Worm (Caenorhabditis elegans): ENCODE data around the gene gpa-9.

The gpa-9 gene

DNA sequence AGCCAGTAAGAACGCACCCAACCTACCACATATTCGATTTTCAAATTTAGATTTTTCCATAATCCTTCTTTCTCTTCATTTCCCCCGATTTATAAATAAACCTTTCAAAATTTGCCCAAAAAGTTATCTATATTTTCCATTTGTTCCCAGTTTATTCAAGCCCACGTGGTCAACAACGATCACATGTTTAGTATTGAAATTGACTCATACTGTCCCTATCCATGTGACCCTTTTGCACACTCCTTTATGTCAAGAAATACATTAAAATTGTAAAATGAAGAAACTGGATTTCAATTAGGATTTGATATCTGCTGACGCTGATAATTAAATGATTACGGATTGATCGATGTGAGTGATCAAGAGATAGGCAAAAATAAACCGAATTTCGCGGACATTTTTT, 13.9 kb downstream of the gpa-9 start (continued):
- TF ChIP-seq spr-3 (GFP tag; optimal IDR thresholded peaks at IDR 0.05) (no peak), mdl-1 (tag; optimal IDR thresholded peaks at IDR 0.05) (peak; percentile 58 to 85), tag-97 (GFP tag; IDR thresholded peaks at IDR 0.05) (no peak), hlh-30 (tag; optimal IDR thresholded peaks at IDR 0.05; ENCODE audit: insufficient read depth) (peak; percentile 86)

- TF ChIP-seq tag-97 (GFP tag; IDR thresholded peaks at IDR 0.05) (no peak), pqm-1 (tag; optimal IDR thresholded peaks at IDR 0.05) (no peak), lin-39 (tag; optimal IDR thresholded peaks at IDR 0.05) (no peak), ztf-11 (tag; optimal IDR thresholded peaks at IDR 0.05) (no peak), spr-1 (tag; optimal IDR thresholded peaks at IDR 0.05) (no peak), aha-1 (tag) (peak; percentile 91), lir-3 (tag; optimal IDR thresholded peaks at IDR 0.05) (no peak), mdl-1 (tag; optimal IDR thresholded peaks at IDR 0.05) (no peak), nhr-11 (tag; optimal IDR thresholded peaks at IDR 0.05) (no peak), nhr-6 (tag; optimal IDR thresholded peaks at IDR 0.05) (peak; percentile 20), daf-16 (GFP tag; optimal IDR thresholded peaks at IDR 0.05) (peak in 1 of 2 experiments; percentile 15), daf-16 (tag; optimal IDR thresholded peaks at IDR 0.05) (peak; percentile 26), F10B5.3 (tag; optimal IDR thresholded peaks at IDR 0.05) (no peak), hif-1 (tag; optimal IDR thresholded peaks at IDR 0.05) (no peak), mes-2 (tag; optimal IDR thresholded peaks at IDR 0.05; ENCODE audit: poor library complexity, severe bottlenecking) (no peak), hmg-1.1 (GFP tag; IDR thresholded peaks at IDR 0.05) (no peak), egl-43 (GFP tag; IDR thresholded peaks at IDR 0.05) (no peak), F37D6.2 (tag; optimal IDR thresholded peaks at IDR 0.05) (no peak), duxl-1 (tag; optimal IDR thresholded peaks at IDR 0.05; ENCODE audit: poor library complexity) (no peak), mxl-2 (GFP tag; conservative IDR thresholded peaks at IDR 0.05) (peak; percentile 95), dmd-9 (GFP tag; IDR thresholded peaks at IDR 0.05) (no peak), lin-1 (GFP tag; IDR thresholded peaks at IDR 0.05) (no peak), T26A8.4 (GFP tag; IDR thresholded peaks at IDR 0.05) (no peak), nhr-102 (tag; optimal IDR thresholded peaks at IDR 0.05) (no peak), hlh-30 (tag; optimal IDR thresholded peaks at IDR 0.05; ENCODE audit: insufficient read depth) (no peak)
Measured at ce11 chrV:12634746-12635145, 14.4 kb downstream of the gpa-9 start.

DNA sequence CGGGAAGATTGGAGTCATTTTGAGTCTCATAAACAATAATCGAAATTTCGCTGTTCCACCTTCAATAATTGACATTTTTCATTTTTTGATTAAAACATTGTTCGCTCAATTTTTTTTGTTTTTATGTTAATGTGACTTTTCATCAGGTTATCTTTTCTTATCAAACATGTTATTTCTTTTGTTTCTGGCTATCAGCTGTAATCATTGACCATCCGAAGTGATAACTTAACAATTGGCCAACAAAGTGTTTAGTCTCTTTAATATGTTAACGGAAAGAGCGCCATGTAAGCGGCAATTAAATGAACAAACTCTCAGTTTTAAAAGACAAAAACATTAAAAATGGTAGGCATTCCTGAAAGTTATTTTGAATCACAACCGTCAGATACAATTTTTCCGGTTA, 15.1 kb downstream of the gpa-9 start:
- TF ChIP-seq nhr-28 (tag; optimal IDR thresholded peaks at IDR 0.05), result peak; percentile 36
- no peak for TF ChIP-seq F44E2.7 (GFP tag; IDR thresholded peaks at IDR 0.05)
- peak; percentile 45 for TF ChIP-seq pqm-1 (tag; optimal IDR thresholded peaks at IDR 0.05)

DNA sequence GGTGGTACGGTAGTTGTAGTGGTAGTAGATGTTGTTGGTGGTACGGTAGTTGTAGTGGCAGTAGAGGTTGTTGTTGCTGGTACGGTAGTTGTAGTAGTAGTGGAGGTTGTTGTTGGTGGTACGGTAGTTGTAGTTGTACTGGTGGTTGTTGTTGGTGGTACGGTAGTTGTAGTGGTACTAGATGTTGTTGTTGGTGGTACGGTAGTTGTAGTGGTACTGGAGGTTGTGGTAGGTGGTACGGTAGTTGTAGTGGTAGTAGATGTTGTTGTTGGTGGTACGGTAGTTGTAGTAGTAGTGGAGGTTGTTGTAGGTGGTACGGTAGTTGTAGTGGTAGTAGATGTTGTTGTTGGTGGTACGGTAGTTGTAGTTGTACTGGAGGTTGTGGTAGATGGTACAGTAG, 16.1 kb downstream of the gpa-9 start:
- no peak for TF ChIP-seq aha-1 (tag)
- no peak for TF ChIP-seq egl-43 (GFP tag; IDR thresholded peaks at IDR 0.05)
- no peak for TF ChIP-seq ces-1 (GFP tag; optimal IDR thresholded peaks at IDR 0.05)
- no peak for TF ChIP-seq F37D6.2 (tag; optimal IDR thresholded peaks at IDR 0.05)

- TF ChIP-seq madf-9 (GFP tag; conservative IDR thresholded peaks at IDR 0.05), result no peak
- no peak for TF ChIP-seq nhr-28 (tag; optimal IDR thresholded peaks at IDR 0.05)
- TF ChIP-seq pha-4 (GFP tag; IDR thresholded peaks at IDR 0.05), result no peak
- TF ChIP-seq pha-4 (tag; optimal IDR thresholded peaks at IDR 0.05), result no peak
- no peak for TF ChIP-seq fos-1 (tag; optimal IDR thresholded peaks at IDR 0.05)
- TF ChIP-seq unc-130 (GFP tag; optimal IDR thresholded peaks at IDR 0.05), result no peak
- TF ChIP-seq zfp-2 (tag; optimal IDR thresholded peaks at IDR 0.05), result no peak
- no peak for TF ChIP-seq lin-15B (tag; optimal IDR thresholded peaks at IDR 0.05)
- no peak for TF ChIP-seq vab-7 (GFP tag; IDR thresholded peaks at IDR 0.05)
- TF ChIP-seq nhr-111 (GFP tag; optimal IDR thresholded peaks at IDR 0.05), result no peak
- TF ChIP-seq ces-1 (GFP tag; optimal IDR thresholded peaks at IDR 0.05), result no peak
- TF ChIP-seq dmd-8 (GFP tag; IDR thresholded peaks at IDR 0.05), result no peak
- no peak for TF ChIP-seq saeg-2 (GFP tag; IDR thresholded peaks at IDR 0.05)
- TF ChIP-seq Y105C5A.15 (GFP tag; IDR thresholded peaks at IDR 0.05), result no peak
Measured at ce11 chrV:12632048-12632447, 17.1 kb downstream of the gpa-9 start, which contains the start of gene srx-113. srx-113 (minus strand) TSS chrV:12632148.

Measured in whole organism, L4 larva.